Worm (Caenorhabditis elegans): ENCODE measurements around the gene scrm-8.

scrm-8 gene

DNA sequence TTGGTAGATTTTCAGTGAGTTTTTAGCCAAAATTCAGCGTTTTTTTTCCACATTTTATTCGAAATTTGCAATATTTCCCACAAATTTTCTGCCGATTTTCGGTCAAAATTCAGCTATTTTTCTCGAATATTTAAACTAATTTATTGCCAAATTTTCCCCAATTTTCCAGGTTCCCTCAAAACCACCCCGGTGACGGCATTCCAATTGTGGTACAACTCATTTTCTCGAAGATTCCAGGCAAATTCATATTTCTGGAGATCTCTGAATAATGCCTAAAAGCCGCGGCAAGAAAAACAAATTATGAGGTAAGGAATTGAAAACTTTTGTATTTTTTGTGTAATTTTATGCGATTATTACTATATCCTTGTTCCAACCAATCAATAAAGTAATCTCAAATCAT is 42.6 kb downstream of the scrm-8 start, which contains the start of gene osgn-1:
Gene osgn-1 (plus strand): TSS at position 301 of the 400 bp plus-strand sequence.
- TF ChIP-seq Y95B8A.8 (GFP tag; IDR thresholded peaks at IDR 0.05): no peak
- no peak for TF ChIP-seq T07F8.4 (tag; optimal IDR thresholded peaks at IDR 0.05)
- TF ChIP-seq hlh-26 (GFP tag; conservative IDR thresholded peaks at IDR 0.05): no peak
- no peak for TF ChIP-seq tlf-1 (GFP tag; optimal IDR thresholded peaks at IDR 0.05)
- TF ChIP-seq T26A5.8 (tag; optimal IDR thresholded peaks at IDR 0.05): no peak
- no peak for TF ChIP-seq tbx-9 (tag; optimal IDR thresholded peaks at IDR 0.05; ENCODE audit: borderline replicate concordance)
- TF ChIP-seq snpc-1.3 (tag; optimal IDR thresholded peaks at IDR 0.05; ENCODE audit: insufficient read depth): no peak
- TF ChIP-seq B0336.3 (GFP tag; IDR thresholded peaks at IDR 0.05): no peak
- no peak for TF ChIP-seq lsl-1 (GFP tag; optimal IDR thresholded peaks at IDR 0.05)
- TF ChIP-seq atf-7 (tag; optimal IDR thresholded peaks at IDR 0.05): no peak
- no peak for TF ChIP-seq egl-18 (GFP tag; IDR thresholded peaks at IDR 0.05)

DNA sequence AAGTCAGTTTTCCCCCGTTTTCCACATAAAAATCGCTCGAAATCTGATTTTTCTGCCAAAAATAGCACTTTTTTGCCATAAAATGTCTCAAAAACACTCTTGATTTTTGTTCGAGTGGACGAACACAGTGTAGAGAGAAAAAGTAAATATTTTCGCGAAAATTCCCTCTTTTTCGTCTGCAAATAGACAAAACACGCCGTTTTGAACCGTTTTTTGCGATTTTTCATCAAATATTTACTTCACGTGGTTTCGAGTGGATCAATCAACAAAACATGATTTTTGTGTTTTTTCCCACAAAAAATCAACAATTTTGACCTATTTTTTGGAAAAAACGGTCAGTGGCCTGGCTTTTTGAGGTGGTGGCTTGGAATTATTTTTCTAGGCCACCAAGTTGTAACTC is 44.6 kb downstream of the scrm-8 start:
- no peak for TF ChIP-seq nfyb-1 (GFP tag; IDR thresholded peaks at IDR 0.05)
- TF ChIP-seq snpc-4 (GFP tag; optimal IDR thresholded peaks at IDR 0.05): no peak
- TF ChIP-seq snpc-4 (tag; optimal IDR thresholded peaks at IDR 0.05): no peak
- TF ChIP-seq madf-10 (tag; optimal IDR thresholded peaks at IDR 0.05): no peak
- peak; percentile 45 for TF ChIP-seq pha-4 (tag; optimal IDR thresholded peaks at IDR 0.05)
- TF ChIP-seq bed-1 (GFP tag; IDR thresholded peaks at IDR 0.05): no peak
- no peak for TF ChIP-seq B0035.1 (tag; optimal IDR thresholded peaks at IDR 0.05)
- no peak for TF ChIP-seq hsf-1 (GFP tag; IDR thresholded peaks at IDR 0.05)

DNA sequence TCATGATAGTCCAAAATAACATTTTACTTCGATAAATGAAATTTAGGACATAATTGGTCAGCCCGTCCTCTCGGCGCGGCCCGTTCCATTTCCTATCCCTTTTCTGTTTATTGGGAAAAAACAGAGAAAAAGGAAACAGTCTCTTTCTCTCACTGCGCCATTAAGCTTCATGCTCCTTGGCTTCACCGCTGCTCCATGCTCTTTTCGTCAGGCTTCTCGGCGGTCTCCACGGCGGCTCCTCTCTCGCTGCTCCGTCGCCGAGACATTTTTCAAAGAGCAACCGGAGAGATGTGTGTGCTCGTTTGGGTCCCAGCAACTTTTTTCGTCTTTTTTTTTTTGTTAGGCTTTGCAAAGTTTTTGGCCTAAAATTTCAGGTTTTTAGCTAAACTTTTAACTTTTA is 46.4 kb downstream of the scrm-8 start:
- TF ChIP-seq bed-1 (GFP tag; IDR thresholded peaks at IDR 0.05): no peak
- TF ChIP-seq ztf-6 (GFP tag; IDR thresholded peaks at IDR 0.05): no peak
- TF ChIP-seq pha-4 (tag; optimal IDR thresholded peaks at IDR 0.05): no peak
- TF ChIP-seq repo-1 (tag; optimal IDR thresholded peaks at IDR 0.05): no peak
- no peak for TF ChIP-seq lin-26 (GFP tag; IDR thresholded peaks at IDR 0.05)
- TF ChIP-seq zfh-2 (GFP tag; conservative IDR thresholded peaks at IDR 0.05): peak; percentile 90
- TF ChIP-seq nhr-120 (GFP tag; IDR thresholded peaks at IDR 0.05): no peak

DNA sequence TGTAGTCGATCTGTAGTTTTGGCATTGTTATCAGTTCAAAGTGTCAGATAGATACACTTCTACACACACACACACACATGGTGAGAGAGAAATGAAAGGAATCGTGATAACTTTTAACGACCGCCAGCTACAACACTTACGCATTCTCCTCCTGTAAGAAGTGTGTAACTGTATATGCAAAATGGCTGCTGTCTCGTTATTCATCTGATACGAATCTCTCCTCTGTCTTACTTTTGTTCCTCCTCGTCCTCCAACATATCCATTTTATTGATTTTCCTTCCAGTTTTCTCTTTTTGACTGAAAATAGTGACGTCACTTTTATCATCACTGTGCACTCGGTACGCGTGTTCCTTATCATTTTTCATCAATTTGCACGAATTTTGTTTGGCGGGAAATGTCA is 48.2 kb downstream of the scrm-8 start:
- peak; percentile 95 for TF ChIP-seq atf-7 (tag; optimal IDR thresholded peaks at IDR 0.05)
- TF ChIP-seq ZK185.1 (tag; optimal IDR thresholded peaks at IDR 0.05; ENCODE audit: poor library complexity, severe bottlenecking): no peak
- peak; percentile 54 for TF ChIP-seq nhr-80 (tag; optimal IDR thresholded peaks at IDR 0.05)

DNA sequence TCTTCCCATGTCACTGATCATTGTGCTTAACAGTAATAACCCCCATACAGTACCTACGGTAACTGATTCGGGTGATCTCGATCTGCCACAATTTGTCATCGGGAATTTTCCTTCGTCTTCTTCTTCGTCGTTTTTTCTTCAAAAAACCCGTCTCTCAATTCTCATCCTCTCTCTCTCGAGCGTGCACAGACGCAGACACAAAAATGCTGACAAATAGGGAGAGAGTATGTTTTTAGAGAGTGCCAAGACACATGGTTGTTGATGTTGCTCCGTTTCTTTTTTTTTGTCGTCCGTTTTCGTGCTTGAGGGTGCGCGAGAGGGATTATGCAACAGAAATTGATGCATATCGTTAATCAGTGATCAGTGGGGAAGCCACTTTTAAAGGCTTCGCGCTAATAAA is 50.9 kb downstream of the scrm-8 start:
- TF ChIP-seq attf-5 (GFP tag; optimal IDR thresholded peaks at IDR 0.05) (peak; percentile 40), F52B5.7 (tag; optimal IDR thresholded peaks at IDR 0.05) (no peak), let-526 (GFP tag; IDR thresholded peaks at IDR 0.05) (no peak), nhr-120 (GFP tag; IDR thresholded peaks at IDR 0.05) (no peak), tbp1 (GFP tag; optimal IDR thresholded peaks at IDR 0.05) (peak; percentile 5), akir-1 (GFP tag; optimal IDR thresholded peaks at IDR 0.05) (no peak), Y53G8AR.9 (GFP tag; conservative IDR thresholded peaks at IDR 0.05) (no peak), zfh-2 (GFP tag; conservative IDR thresholded peaks at IDR 0.05) (0 out of 2 replicates have a peak, but pooled peaks have one; percentile 38), lin-40 (tag; optimal IDR thresholded peaks at IDR 0.05) (peak; percentile 59), tbx-9 (tag; optimal IDR thresholded peaks at IDR 0.05; ENCODE audit: borderline replicate concordance) (no peak), lin-35 (GFP tag; optimal IDR thresholded peaks at IDR 0.05) (no peak), chd-7 (tag; optimal IDR thresholded peaks at IDR 0.05) (peak; percentile 9), nhr-80 (tag; optimal IDR thresholded peaks at IDR 0.05) (peak; percentile 65), athp-1 (tag; optimal IDR thresholded peaks at IDR 0.05) (no peak), C06A6.2 (GFP tag; conservative IDR thresholded peaks at IDR 0.05) (no peak), dox-1 (GFP tag; IDR thresholded peaks at IDR 0.05) (0 out of 2 replicates have a peak, but pooled peaks have one; percentile 35), cebp-1 (GFP tag; IDR thresholded peaks at IDR 0.05) (no peak), cebp-1 (tag; optimal IDR thresholded peaks at IDR 0.05) (peak; percentile 36), sptf-2 (GFP tag; optimal IDR thresholded peaks at IDR 0.05) (no peak), K12H6.12 (tag; optimal IDR thresholded peaks at IDR 0.05) (peak; percentile 76), egl-44 (GFP tag; IDR thresholded peaks at IDR 0.05) (0 out of 2 replicates have a peak, but pooled peaks have one; percentile 43)

Data from whole organism, young adult.